Worm (Caenorhabditis elegans) whole organism, dauer: ENCODE results near the gene C01G12.7.
"Not testable (repeated sequence)": the region's sequence is repeated elsewhere in the genome, so short reads cannot be mapped to it uniquely, and the experiment has no call there.

Source experiments
- unc-62 ChIP-seq: sonication (generic microtip); optimal IDR thresholded peaks from 2 replicates; lab custom pipeline; 2017; ENCODE audit warnings: missing biosample characterization, missing genetic modification reagents, missing genetic modification characterization

The C01G12.7 gene

ce11 chrII:14580549-14580948, 11.1 kb downstream of the C01G12.7 start, which contains the start of the genes nspb-8 and nspb-9:
TSS of gene nspb-8 (minus strand) at chrII:14580649.
TSS of gene nspb-9 (plus strand) at chrII:14580859.
- no peak for TF ChIP-seq unc-62 (GFP tag; lab: Kevin White, UChicago)

- TF ChIP-seq unc-62 (GFP tag; lab: Kevin White, UChicago) = no peak
These were observed 13.0 kb downstream of the C01G12.7 start, which contains the start of gene C01G12.9 for ce11 chrII:14578716-14579115. TSS of gene C01G12.9 (plus strand) at chrII:14579016.

ce11 chrII:14578013-14578412, 13.7 kb downstream of the C01G12.7 start, which contains the start of gene nspb-7:
TSS of gene nspb-7 (plus strand) at chrII:14578313.
- no peak for TF ChIP-seq unc-62 (GFP tag; lab: Kevin White, UChicago)

ce11 chrII:14576429-14576828, 15.3 kb downstream of the C01G12.7 start, which contains the start of gene C01G12.13:
TSS of gene C01G12.13 (plus strand) at chrII:14576729.
- no peak for TF ChIP-seq unc-62 (GFP tag; lab: Kevin White, UChicago)

ce11 chrII:14574790-14575189, 16.9 kb downstream of the C01G12.7 start:
- TF ChIP-seq unc-62 (GFP tag; lab: Kevin White, UChicago) = no peak

- TF ChIP-seq unc-62 (GFP tag; lab: Kevin White, UChicago) = no peak
These were observed 18.4 kb downstream of the C01G12.7 start, which contains the start of gene madf-5 for ce11 chrII:14573315-14573714. TSS of gene madf-5 (plus strand) at chrII:14573615.

ce11 chrII:14570541-14571160, 21.0 kb downstream of the C01G12.7 start:
- no peak for TF ChIP-seq unc-62 (GFP tag; lab: Kevin White, UChicago)

DNA sequence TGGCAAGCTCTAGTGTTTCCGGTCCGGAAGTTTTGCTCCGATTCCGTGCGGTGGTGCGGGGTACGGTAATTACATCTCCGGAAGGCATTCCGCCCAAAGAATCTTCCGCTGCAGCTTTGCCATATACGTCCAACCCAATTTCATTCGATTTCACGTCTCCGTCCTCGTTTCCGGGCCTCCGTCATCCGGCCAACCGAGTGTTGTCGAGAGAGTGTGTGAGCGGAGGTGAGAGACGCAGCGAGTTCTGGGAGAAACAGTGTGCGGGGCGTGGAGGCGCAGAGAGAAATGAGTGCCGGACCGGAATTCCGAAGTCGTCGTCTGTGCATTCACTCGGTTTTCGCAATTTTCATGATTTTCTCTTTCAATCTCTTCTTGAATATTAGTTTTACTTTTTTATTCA, 22.4 kb downstream of the C01G12.7 start:
- TF ChIP-seq unc-62 (GFP tag; lab: Kevin White, UChicago) = no peak

DNA sequence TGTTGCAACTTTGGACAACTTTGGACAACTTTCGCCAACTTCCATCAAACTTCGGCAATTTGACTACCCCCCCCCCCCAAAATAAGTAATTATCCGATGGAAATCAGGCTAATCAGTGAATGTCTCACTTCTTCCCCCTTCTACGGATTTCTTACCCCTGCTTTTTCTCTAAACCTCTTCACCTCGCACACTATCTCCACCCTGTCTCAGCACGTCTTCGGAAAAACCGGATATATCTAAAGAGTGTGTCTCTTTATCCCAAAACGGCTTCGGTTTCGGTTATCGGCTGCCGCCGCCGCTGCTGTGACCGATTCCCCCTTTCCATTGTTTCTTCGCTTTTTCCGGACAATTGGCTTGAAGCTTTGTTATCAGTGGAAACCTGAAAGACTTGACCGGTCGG, 23.9 kb downstream of the C01G12.7 start:
- TF ChIP-seq unc-62 (GFP tag; lab: Kevin White, UChicago) = no peak

ce11 chrII:14561549-14562115, 30.1 kb downstream of the C01G12.7 start, which contains the start of gene mog-4:
TSS of gene mog-4 (minus strand) at chrII:14561599.
- not testable (repeated sequence) for TF ChIP-seq unc-62 (GFP tag; lab: Kevin White, UChicago)

- TF ChIP-seq unc-62 (GFP tag; lab: Kevin White, UChicago) = no peak
These were observed 36.7 kb downstream of the C01G12.7 start for ce11 chrII:14555019-14555418.

DNA sequence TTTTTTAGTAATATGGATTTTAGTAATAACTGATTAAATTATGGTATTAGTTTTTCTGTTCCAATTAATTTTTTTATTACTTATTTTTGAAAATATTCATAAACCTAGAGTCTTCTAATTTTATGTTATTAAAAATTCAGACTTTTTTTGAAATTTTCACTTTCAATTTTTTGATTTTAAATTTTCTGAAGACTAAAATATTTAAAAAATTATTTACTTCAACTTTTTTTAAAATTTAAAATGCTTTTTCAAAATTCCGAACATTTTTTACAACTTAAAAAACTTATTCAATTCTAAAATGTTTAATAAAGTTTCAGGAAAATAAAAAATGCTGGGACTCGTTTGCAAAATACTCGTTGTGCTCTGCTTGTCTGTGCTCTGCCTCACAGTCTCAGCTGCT, 41.1 kb downstream of the C01G12.7 start, which contains the start of gene nlp-41:
nlp-41 (plus strand) TSS at position 301 of the 400 bp plus-strand sequence.
- TF ChIP-seq unc-62 (GFP tag; lab: Kevin White, UChicago) = no peak

ce11 chrII:14548691-14549090, 43.0 kb downstream of the C01G12.7 start, which contains the start of gene gcy-29:
TSS of gene gcy-29 (minus strand) at chrII:14548791.
- no peak for TF ChIP-seq unc-62 (GFP tag; lab: Kevin White, UChicago)

DNA sequence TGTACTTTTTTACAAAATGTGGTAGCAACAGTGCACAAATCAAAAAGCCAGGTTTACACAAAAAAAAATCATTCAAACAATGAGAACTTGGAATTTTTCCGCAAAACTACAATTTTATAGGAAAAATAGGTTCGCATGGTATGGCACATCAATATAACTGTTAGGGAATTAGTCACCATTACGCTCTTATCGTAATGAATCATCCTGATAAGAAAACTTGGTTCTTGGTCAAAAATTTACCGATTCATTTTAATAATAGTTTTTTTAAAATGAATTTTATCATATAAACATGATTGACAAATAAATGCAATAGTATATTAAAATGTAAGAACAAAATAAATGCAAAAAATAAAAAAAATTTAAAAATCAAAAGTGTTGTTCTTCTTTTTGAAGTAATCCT, 51.1 kb downstream of the C01G12.7 start:
- TF ChIP-seq unc-62 (GFP tag; lab: Kevin White, UChicago) = no peak
